Worm (Caenorhabditis elegans): Measurements from ENCODE around the gene D2096.7.

DNA sequence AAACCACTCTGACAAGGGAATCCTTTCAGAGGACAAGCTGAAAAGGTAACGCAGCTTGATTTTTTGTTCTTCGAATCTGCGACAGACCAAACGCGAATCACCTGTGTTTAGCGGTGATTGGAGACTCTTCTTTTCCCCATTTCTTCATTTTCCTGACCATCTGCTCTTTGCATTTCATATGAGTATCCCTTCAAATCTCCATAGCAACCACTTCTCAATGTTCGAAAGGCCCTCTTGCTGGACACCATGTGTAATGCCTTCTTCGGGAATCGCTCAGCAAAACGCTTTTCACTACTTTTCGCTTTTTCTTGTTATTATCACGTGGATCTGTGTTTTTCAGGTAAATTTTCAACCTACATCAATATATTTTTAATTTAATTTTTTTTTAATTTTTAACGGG is 49.1 kb upstream of the D2096.7 start, which contains the start of the genes T26A8.3 and tmem-231:
- no peak for TF ChIP-seq dpl-1 (GFP tag; optimal IDR thresholded peaks at IDR 0.05)
- TF ChIP-seq alr-1 (tag; optimal IDR thresholded peaks at IDR 0.05; ENCODE audit: borderline replicate concordance): no peak
- TF ChIP-seq C16A3.4 (tag; optimal IDR thresholded peaks at IDR 0.05): no peak
- TF ChIP-seq ztf-11 (tag; optimal IDR thresholded peaks at IDR 0.05): no peak
- no peak for TF ChIP-seq aha-1 (tag; optimal IDR thresholded peaks at IDR 0.05)
- no peak for TF ChIP-seq mdl-1 (tag; optimal IDR thresholded peaks at IDR 0.05)
- no peak for TF ChIP-seq lin-39 (tag; optimal IDR thresholded peaks at IDR 0.05)
- no peak for TF ChIP-seq nhr-11 (tag; optimal IDR thresholded peaks at IDR 0.05)
- no peak for TF ChIP-seq fos-1 (tag; optimal IDR thresholded peaks at IDR 0.05)
- TF ChIP-seq dsc-1 (tag; optimal IDR thresholded peaks at IDR 0.05): no peak
- TF ChIP-seq lin-15B (tag; optimal IDR thresholded peaks at IDR 0.05): no peak
- no peak for TF ChIP-seq lin-35 (GFP tag; optimal IDR thresholded peaks at IDR 0.05)
- TF ChIP-seq unc-62 (GFP tag; optimal IDR thresholded peaks at IDR 0.05): no peak

All from whole organism, L1 larva.